Worm (Caenorhabditis elegans) whole organism, late embryonic: ENCODE measurements around the gene idpp-6.

Source experiments
- C38D4.7 ChIP-seq: fragments of 200-800 bp; sonication (Bioruptor generic); optimal IDR thresholded peaks from 2 replicates; lab custom pipeline; 2018; ENCODE audit warnings: mild to moderate bottlenecking, missing genetic modification characterization, moderate library complexity, missing compliant biosample characterization
- ceh-9 ChIP-seq: sonication (generic microtip); optimal IDR thresholded peaks from 2 replicates; lab custom pipeline; 2016; ENCODE audit warnings: mild to moderate bottlenecking, missing genetic modification characterization, inconsistent platforms, missing compliant biosample characterization
- che-1 ChIP-seq: sonication (generic microtip); optimal IDR thresholded peaks from 2 replicates; lab custom pipeline; 2016; ENCODE audit warnings: mild to moderate bottlenecking, missing genetic modification characterization, missing compliant biosample characterization
- fkh-10 ChIP-seq: fragments of 150-350 bp; optimal IDR thresholded peaks from 2 replicates; lab custom pipeline; 2014; ENCODE audit warnings: missing biosample characterization, missing genetic modification reagents, missing genetic modification characterization
- hlh-6 ChIP-seq: sonication (generic microtip); optimal IDR thresholded peaks from 2 replicates; lab custom pipeline; 2016; ENCODE audit warnings: missing genotype, missing genetic modification characterization, missing compliant biosample characterization
- madf-2 ChIP-seq: sonication (generic microtip); optimal IDR thresholded peaks from 2 replicates; lab custom pipeline; 2017; ENCODE audit warnings: missing genetic modification characterization, missing compliant biosample characterization
- pros-1 ChIP-seq: fragments of 150-350 bp; optimal IDR thresholded peaks from 2 replicates; lab custom pipeline; 2014; ENCODE audit warnings: missing biosample characterization, missing genetic modification reagents, missing genetic modification characterization
- unc-3 ChIP-seq, 2 experiments: fragments of 200-800 bp in 1 of 2; sonication (Bioruptor generic) in 1 of 2; sonication (generic microtip) in 1 of 2; conservative IDR thresholded peaks in 1 of 2; optimal IDR thresholded peaks in 1 of 2; 2 replicates each; pipeline versions ENCODE4 v1.3.6 to Lab custom; 2016 to 2022; ENCODE audit warnings: missing compliant biosample characterization in 2 of 2, missing genetic modification characterization in 2 of 2, missing genetic modification reagents in 1 of 2
- zip-5 ChIP-seq: sonication (generic microtip); optimal IDR thresholded peaks from 2 replicates; lab custom pipeline; 2016; ENCODE audit warnings: missing genetic modification characterization, missing compliant biosample characterization

DNA sequence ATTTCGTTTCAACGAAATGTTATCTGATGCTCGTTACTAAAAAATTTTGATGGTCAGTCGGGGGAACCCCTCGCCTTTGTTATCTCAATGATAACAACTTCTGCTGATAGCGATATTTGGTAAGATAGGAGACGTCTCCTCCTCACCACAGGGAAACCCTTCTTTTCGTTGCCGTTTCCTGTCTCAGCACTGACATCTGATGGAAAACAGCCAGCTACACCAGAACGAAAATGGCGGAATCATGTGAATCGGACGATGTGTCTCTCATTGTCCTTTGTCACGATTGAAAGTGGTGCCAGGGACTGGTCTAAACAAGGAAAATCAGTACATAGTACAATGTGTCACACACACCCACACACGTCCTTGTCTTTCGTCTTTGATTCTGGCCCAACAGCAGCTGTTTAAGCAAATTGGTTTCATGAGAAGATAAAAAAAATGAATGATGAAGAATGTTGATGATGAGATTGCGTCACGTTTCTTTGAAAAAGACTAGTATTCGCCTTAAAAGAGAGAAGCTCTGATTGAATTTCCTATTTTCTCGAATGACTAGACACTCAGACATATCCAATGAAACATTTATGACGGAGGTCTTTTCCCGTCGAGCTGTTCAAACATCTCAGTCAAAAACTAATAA lies 46.5 kb upstream of the idpp-6 start:
- no peak for TF ChIP-seq zip-5 (tag; lab: Kevin White, UChicago)
- TF ChIP-seq C38D4.7: no peak
- TF ChIP-seq pros-1 (tag; lab: Kevin White, UChicago): no peak
- no peak for TF ChIP-seq ceh-9 (tag; lab: Kevin White, UChicago)
- no peak for TF ChIP-seq hlh-6 (tag; lab: Kevin White, UChicago)
- TF ChIP-seq madf-2 (tag; lab: Kevin White, UChicago): no peak
- no peak for TF ChIP-seq che-1
- TF ChIP-seq unc-3 (GFP tag; conservative IDR thresholded peaks at IDR 0.05; lab: Robert Waterston, UW): no peak
- TF ChIP-seq unc-3 (tag; optimal IDR thresholded peaks at IDR 0.05; lab: Kevin White, UChicago): no peak
- TF ChIP-seq fkh-10 (GFP tag; lab: Kevin White, UChicago): no peak
